Worm (Caenorhabditis elegans): ENCODE results near the gene ZK418.7.

Gene ZK418.7

ce11 chrIII:7029105-7029504 is 51.5 kb downstream of the ZK418.7 start, which contains the start of gene cyk-1:
Gene cyk-1 (minus strand): TSS chrIII:7029205.
- TF ChIP-seq xnd-1 (tag; optimal IDR thresholded peaks at IDR 0.05) (no peak), lsy-27 (tag; optimal IDR thresholded peaks at IDR 0.05; ENCODE audit: borderline replicate concordance, insufficient read depth) (no peak), cebp-2 (GFP tag; IDR thresholded peaks at IDR 0.05) (no peak), K12H6.12 (tag; optimal IDR thresholded peaks at IDR 0.05) (no peak), nhr-120 (GFP tag; IDR thresholded peaks at IDR 0.05) (no peak)
